Fruit fly (Drosophila melanogaster) whole organism, embryonic: ENCODE measurements around the gene CG31897.
A peak's percentile ranks its signal among the peaks of the same experiment; 100 is the strongest.

ENCODE experiments used
- Atf3 ChIP-seq: fragments of 200-800 bp; sonication (Bioruptor generic); optimal IDR thresholded peaks from 3 replicates; lab custom pipeline; 2016; ENCODE audit warnings: missing biosample characterization, missing genetic modification characterization
- Bgb ChIP-seq: fragments of 200-800 bp; sonication (Bioruptor generic); IDR thresholded peaks from 2 replicates; pipeline ENCODE4 v1.3.6; 2022; ENCODE audit warnings: missing biosample characterization, missing genetic modification characterization; ENCODE audit not compliant: partially characterized antibody
- BtbVII ChIP-seq: fragments of 200-800 bp; sonication (Bioruptor generic); optimal IDR thresholded peaks from 3 replicates; lab custom pipeline; 2017; ENCODE audit warnings: missing biosample characterization, mild to moderate bottlenecking, missing genetic modification characterization
- CG10267 ChIP-seq: fragments of 200-800 bp; sonication (Bioruptor generic); optimal IDR thresholded peaks from 2 replicates; lab custom pipeline; 2018; ENCODE audit warnings: missing biosample characterization, mild to moderate bottlenecking, missing genetic modification characterization, moderate library complexity
- CG10462 ChIP-seq: fragments of 200-800 bp; sonication (Bioruptor generic); optimal IDR thresholded peaks from 2 replicates; lab custom pipeline; 2016; ENCODE audit warnings: missing biosample characterization, missing genetic modification characterization
- CG12104 ChIP-seq: fragments of 200-800 bp; sonication (Bioruptor generic); optimal IDR thresholded peaks from 3 replicates; lab custom pipeline; 2016; ENCODE audit warnings: missing biosample characterization, missing genetic modification characterization
- CG13296 ChIP-seq: fragments of 200-800 bp; sonication (Bioruptor generic); optimal IDR thresholded peaks from 3 replicates; lab custom pipeline; 2018; ENCODE audit warnings: missing biosample characterization, mild to moderate bottlenecking, missing genetic modification characterization
- CG14965 ChIP-seq: fragments of 200-800 bp; sonication (Bioruptor generic); optimal IDR thresholded peaks from 2 replicates; lab custom pipeline; 2016; ENCODE audit warnings: missing biosample characterization, missing genetic modification characterization, borderline replicate concordance
- CG17359 ChIP-seq: fragments of 200-800 bp; sonication (Bioruptor generic); optimal IDR thresholded peaks from 3 replicates; lab custom pipeline; 2018; ENCODE audit warnings: missing biosample characterization, mild to moderate bottlenecking, missing genetic modification characterization, moderate library complexity
- CG17568 ChIP-seq: fragments of 200-800 bp; sonication (Bioruptor generic); optimal IDR thresholded peaks from 2 replicates; lab custom pipeline; 2018; ENCODE audit warnings: missing biosample characterization, mild to moderate bottlenecking, missing genetic modification characterization, moderate library complexity
- CG18764 ChIP-seq: fragments of 200-800 bp; sonication (Bioruptor generic); optimal IDR thresholded peaks from 3 replicates; lab custom pipeline; 2016; ENCODE audit warnings: missing biosample characterization, missing genetic modification characterization
- CG30431 ChIP-seq: fragments of 200-800 bp; sonication (Bioruptor generic); optimal IDR thresholded peaks from 2 replicates; lab custom pipeline; 2017; ENCODE audit warnings: missing biosample characterization, missing genetic modification characterization
- CG33213 ChIP-seq: fragments of 200-800 bp; sonication (Bioruptor generic); optimal IDR thresholded peaks from 3 replicates; lab custom pipeline; 2016; ENCODE audit warnings: missing biosample characterization, missing genetic modification characterization
- CG43689 ChIP-seq: fragments of 200-800 bp; sonication (Bioruptor generic); IDR thresholded peaks from 2 replicates; pipeline ENCODE4 v1.3.6; 2022; ENCODE audit warnings: missing biosample characterization, missing genetic modification characterization
- CG4854 ChIP-seq: fragments of 200-800 bp; sonication (Bioruptor generic); optimal IDR thresholded peaks from 2 replicates; lab custom pipeline; 2016; ENCODE audit warnings: missing biosample characterization, missing genetic modification characterization, inconsistent platforms
- CG7963 ChIP-seq: fragments of 200-800 bp; sonication (Bioruptor generic); IDR thresholded peaks from 3 replicates; pipeline ENCODE4 v1.3.6; 2022; ENCODE audit warnings: missing biosample characterization, missing genetic modification characterization; ENCODE audit not compliant: partially characterized antibody
- CG8388 ChIP-seq: fragments of 200-800 bp; sonication (Bioruptor generic); optimal IDR thresholded peaks from 2 replicates; lab custom pipeline; 2019; ENCODE audit warnings: missing biosample characterization, mild to moderate bottlenecking, missing genetic modification characterization, moderate library complexity
- CG8478 ChIP-seq: fragments of >200 bp; optimal IDR thresholded peaks from 2 replicates; lab custom pipeline; 2018
- CG9437 ChIP-seq: fragments of 200-800 bp; sonication (Bioruptor generic); optimal IDR thresholded peaks from 2 replicates; lab custom pipeline; 2018; ENCODE audit warnings: missing biosample characterization, mild to moderate bottlenecking, missing genetic modification characterization
- CG9817 ChIP-seq: fragments of 200-800 bp; sonication (Bioruptor generic); optimal IDR thresholded peaks from 2 replicates; lab custom pipeline; 2018; ENCODE audit warnings: missing biosample characterization, mild to moderate bottlenecking, missing genetic modification characterization, moderate library complexity
- CG9876 ChIP-seq: fragments of 200-800 bp; sonication (Bioruptor generic); optimal IDR thresholded peaks from 2 replicates; lab custom pipeline; 2016; ENCODE audit warnings: missing biosample characterization, missing genetic modification characterization
- Dip3 ChIP-seq: fragments of 200-800 bp; sonication (Bioruptor generic); optimal IDR thresholded peaks from 3 replicates; lab custom pipeline; 2016; ENCODE audit warnings: missing biosample characterization, missing genetic modification characterization
- Ets65A ChIP-seq: fragments of 200-800 bp; sonication (Bioruptor generic); peaks from one replicate; lab custom pipeline; 2016; ENCODE audit warnings: missing biosample characterization, missing genetic modification characterization
- HLH4C ChIP-seq: fragments of 200-800 bp; sonication (Bioruptor generic); IDR thresholded peaks from 3 replicates; pipeline ENCODE4 v1.3.6; 2022; ENCODE audit warnings: missing biosample characterization, missing genetic modification characterization; ENCODE audit not compliant: partially characterized antibody
- Hmr ChIP-seq: fragments of 200-800 bp; sonication (Bioruptor generic); optimal IDR thresholded peaks from 3 replicates; lab custom pipeline; 2017; ENCODE audit warnings: mild to moderate bottlenecking, missing biosample characterization, missing genetic modification reagents, missing genetic modification characterization
- Kr ChIP-seq: fragments of 200-800 bp; sonication (Bioruptor generic); optimal IDR thresholded peaks from 2 replicates; lab custom pipeline; 2017; ENCODE audit warnings: missing biosample characterization, mild to moderate bottlenecking, missing genetic modification characterization
- MTF-1 ChIP-seq: fragments of 200-800 bp; sonication (Bioruptor generic); optimal IDR thresholded peaks from 2 replicates; lab custom pipeline; 2018; ENCODE audit warnings: missing biosample characterization, mild to moderate bottlenecking, missing genetic modification characterization, borderline replicate concordance
- Poxn ChIP-seq: fragments of 200-800 bp; sonication (Bioruptor generic); IDR thresholded peaks from 2 replicates; pipeline ENCODE4 v1.3.6; 2022; ENCODE audit warnings: missing biosample characterization, missing genetic modification characterization
- Sin3A ChIP-seq: fragments of >200 bp; optimal IDR thresholded peaks from 2 replicates; lab custom pipeline; 2018
- Spps ChIP-seq: fragments of 200-800 bp; sonication (Bioruptor generic); optimal IDR thresholded peaks from 2 replicates; lab custom pipeline; 2018; ENCODE audit warnings: missing biosample characterization, mild to moderate bottlenecking, missing genetic modification characterization
- abd-A ChIP-seq: fragments of 200-800 bp; sonication (Bioruptor generic); optimal IDR thresholded peaks from 3 replicates; lab custom pipeline; 2019; ENCODE audit warnings: missing biosample characterization, mild to moderate bottlenecking, missing genetic modification characterization, moderate library complexity
- az2 ChIP-seq: fragments of 200-800 bp; sonication (Bioruptor generic); optimal IDR thresholded peaks from 3 replicates; lab custom pipeline; 2016; ENCODE audit warnings: missing biosample characterization, missing genetic modification characterization
- bigmax ChIP-seq: fragments of 200-800 bp; sonication (Bioruptor generic); optimal IDR thresholded peaks from 2 replicates; lab custom pipeline; 2018; ENCODE audit warnings: missing biosample characterization, mild to moderate bottlenecking, missing genetic modification characterization
- corto ChIP-seq: fragments of 200-800 bp; sonication (Bioruptor generic); optimal IDR thresholded peaks from 2 replicates; lab custom pipeline; 2016; ENCODE audit warnings: missing biosample characterization, mild to moderate bottlenecking, missing genetic modification characterization, moderate library complexity
- dmrt99B ChIP-seq: fragments of 200-800 bp; sonication (Bioruptor generic); optimal IDR thresholded peaks from 2 replicates; lab custom pipeline; 2018; ENCODE audit warnings: missing biosample characterization, mild to moderate bottlenecking, missing genetic modification characterization, moderate library complexity
- esg ChIP-seq: fragments of 200-800 bp; sonication (Bioruptor generic); conservative IDR thresholded peaks from 2 replicates; pipeline ENCODE4 v1.3.6; 2022; ENCODE audit warnings: missing biosample characterization, missing genetic modification characterization
- insv ChIP-seq, 2 experiments: fragments of 200-800 bp; sonication (Bioruptor generic); optimal IDR thresholded peaks; 3 replicates each; lab custom pipeline; 2016 to 2018; ENCODE audit warnings: missing biosample characterization in 2 of 2, missing genetic modification characterization in 2 of 2
- knrl ChIP-seq: fragments of 200-800 bp; sonication (Bioruptor generic); IDR thresholded peaks from 3 replicates; pipeline ENCODE4 v1.3.6; 2022; ENCODE audit warnings: missing biosample characterization, missing genetic modification characterization; ENCODE audit not compliant: partially characterized antibody
- odd ChIP-seq: fragments of 200-800 bp; sonication (Bioruptor generic); optimal IDR thresholded peaks from 2 replicates; lab custom pipeline; 2017; ENCODE audit warnings: missing biosample characterization, mild to moderate bottlenecking, missing genetic modification characterization
- pnt ChIP-seq: fragments of 200-800 bp; sonication (Bioruptor generic); optimal IDR thresholded peaks from 3 replicates; lab custom pipeline; 2016; ENCODE audit warnings: missing biosample characterization, missing genetic modification characterization
- prd ChIP-seq, 3 experiments: fragments of >200 bp in 2 of 3; fragments of 200-800 bp in 1 of 3; sonication (Bioruptor generic) in 1 of 3; optimal IDR thresholded peaks in 2 of 3; IDR thresholded peaks in 1 of 3; 2 replicates in 2 of 3; 3 replicates in 1 of 3; pipeline versions ENCODE4 v1.3.6 to Lab custom; 2017 to 2022; ENCODE audit warnings: missing biosample characterization in 1 of 3, missing genetic modification characterization in 1 of 3
- pros ChIP-seq: fragments of 200-800 bp; sonication (Bioruptor generic); optimal IDR thresholded peaks from 3 replicates; lab custom pipeline; 2019; ENCODE audit warnings: missing biosample characterization, mild to moderate bottlenecking, missing genetic modification characterization, moderate library complexity
- pum ChIP-seq: fragments of 200-800 bp; sonication (Bioruptor generic); optimal IDR thresholded peaks from 2 replicates; lab custom pipeline; 2016; ENCODE audit warnings: missing biosample characterization, missing genetic modification characterization
- salm ChIP-seq: fragments of 200-800 bp; sonication (Bioruptor generic); optimal IDR thresholded peaks from 2 replicates; lab custom pipeline; 2018; ENCODE audit warnings: missing biosample characterization, mild to moderate bottlenecking, missing genetic modification characterization
- slou ChIP-seq: fragments of 200-800 bp; sonication (Bioruptor generic); optimal IDR thresholded peaks from 3 replicates; lab custom pipeline; 2016; ENCODE audit warnings: missing biosample characterization, missing genetic modification characterization
- slp2 ChIP-seq: fragments of 200-800 bp; sonication (Bioruptor generic); optimal IDR thresholded peaks from 2 replicates; lab custom pipeline; 2016; ENCODE audit warnings: missing biosample characterization, missing genetic modification characterization
- so ChIP-seq: fragments of 200-800 bp; sonication (Bioruptor generic); IDR thresholded peaks from 3 replicates; pipeline ENCODE4 v1.3.6; 2022; ENCODE audit warnings: missing biosample characterization, missing genetic modification characterization
- toy ChIP-seq: fragments of 200-800 bp; sonication (Bioruptor generic); IDR thresholded peaks from 2 replicates; pipeline ENCODE4 v1.3.6; 2022; ENCODE audit warnings: missing biosample characterization, missing genetic modification characterization
- trh ChIP-seq: fragments of 200-800 bp; sonication (Bioruptor generic); optimal IDR thresholded peaks from 2 replicates; lab custom pipeline; 2016; ENCODE audit warnings: missing biosample characterization, missing genetic modification characterization
- ttk ChIP-seq: fragments of 200-800 bp; sonication (Bioruptor generic); IDR thresholded peaks from 2 replicates; pipeline ENCODE4 v2.1.2; 2022; ENCODE audit warnings: missing biosample characterization, missing genetic modification characterization
- yki ChIP-seq: fragments of >200 bp; optimal IDR thresholded peaks from 3 replicates; lab custom pipeline; 2018

CG31897 gene

DNA sequence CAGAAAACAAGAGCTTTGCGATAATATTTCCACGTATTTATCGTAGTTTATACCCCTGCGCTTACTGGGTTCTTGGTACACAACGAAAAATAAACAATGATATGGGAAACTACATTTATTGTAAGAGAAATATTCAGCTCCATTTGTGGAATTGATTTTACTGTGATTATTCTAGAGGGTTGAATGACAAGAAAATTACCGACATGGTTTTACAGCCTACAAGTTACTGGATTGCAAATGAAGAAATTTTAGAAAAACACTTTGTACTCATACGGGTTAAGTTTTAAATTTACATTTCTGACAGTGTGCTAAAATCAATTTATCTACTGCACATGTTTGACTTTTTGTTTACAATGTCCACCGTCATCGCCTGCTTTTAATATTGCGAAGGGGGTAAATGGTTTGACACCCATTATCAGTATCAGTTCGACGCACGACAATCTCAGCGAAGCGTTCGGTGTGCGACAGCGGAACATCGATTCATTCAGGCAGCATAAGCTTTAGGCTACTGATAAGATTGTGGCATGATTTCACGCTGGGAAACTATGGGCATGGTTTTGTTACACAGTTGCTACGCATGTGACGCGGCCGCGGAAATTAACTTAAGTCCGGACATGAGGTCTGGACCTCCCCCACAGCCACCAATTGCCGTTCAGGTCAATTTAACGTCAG, 19.7 kb downstream of the CG31897 start (continued):
- TF ChIP-seq CG13296 (GFP tag; lab: Kevin White, UChicago) (no peak), CG17359 (peak; percentile 11), abd-A (tag; lab: Kevin White, UChicago) (no peak), pnt (GFP tag; lab: Kevin White, UChicago) (no peak), pros (GFP tag; lab: Kevin White, UChicago) (no peak), pum (no peak), CG9437 (GFP tag; lab: Kevin White, UChicago) (no peak), CG7963 (no peak), MTF-1 (GFP tag; lab: Kevin White, UChicago) (no peak), slou (GFP tag; lab: Kevin White, UChicago) (no peak), knrl (GFP tag; lab: Robert Waterston, UW) (no peak), CG33213 (GFP tag; lab: Kevin White, UChicago) (no peak), CG4854 (GFP tag; lab: Kevin White, UChicago) (no peak), esg (GFP tag; lab: Robert Waterston, UW) (no peak), trh (GFP tag; lab: Kevin White, UChicago) (no peak), CG9817 (tag; lab: Kevin White, UChicago) (peak; percentile 26), Poxn (no peak), Spps (tag; lab: Kevin White, UChicago) (no peak), Bgb (GFP tag; lab: Robert Waterston, UW) (no peak), Atf3 (no peak), Hmr (GFP tag; lab: Kevin White, UChicago) (peak; percentile 49), CG12104 (GFP tag; lab: Kevin White, UChicago) (no peak), prd (optimal IDR thresholded peaks at IDR 0.05; lab: Kevin White, UChicago) (no peak), prd (GFP tag; IDR thresholded peaks at IDR 0.05; lab: Robert Waterston, UW) (0 out of 3 replicates have a peak, but pooled peaks have one; percentile 18), Ets65A (GFP tag; lab: Kevin White, UChicago) (peak; percentile 84), CG9876 (GFP tag; lab: Kevin White, UChicago) (no peak), CG17568 (GFP tag; lab: Kevin White, UChicago) (no peak), CG18764 (no peak), CG43689 (GFP tag; lab: Robert Waterston, UW) (no peak), Dip3 (GFP tag; lab: Kevin White, UChicago) (no peak), Sin3A (lab: Kevin White, UChicago) (no peak), ttk (GFP tag; lab: Robert Waterston, UW) (no peak), CG8388 (GFP tag; lab: Kevin White, UChicago) (no peak), so (GFP tag; lab: Robert Waterston, UW) (no peak), salm (tag; lab: Kevin White, UChicago) (no peak), odd (GFP tag; lab: Kevin White, UChicago) (no peak), Kr (GFP tag; lab: Kevin White, UChicago) (no peak), toy (no peak), yki (lab: Kevin White, UChicago) (no peak), BtbVII (peak; percentile 21), CG8478 (lab: Kevin White, UChicago) (no peak), CG10267 (tag; lab: Kevin White, UChicago) (peak; percentile 10), dmrt99B (tag; lab: Kevin White, UChicago) (peak; percentile 42), insv (GFP tag; optimal IDR thresholded peaks at IDR 0.05; lab: Kevin White, UChicago) (no peak), CG30431 (GFP tag; lab: Kevin White, UChicago) (no peak), corto (no peak), slp2 (GFP tag; lab: Kevin White, UChicago) (peak; percentile 18), az2 (peak; percentile 8), CG10462 (GFP tag; lab: Kevin White, UChicago) (no peak), CG14965 (GFP tag; lab: Kevin White, UChicago) (no peak), HLH4C (GFP tag; lab: Robert Waterston, UW) (no peak), bigmax (GFP tag; lab: Kevin White, UChicago) (no peak)
